Worm (Caenorhabditis elegans): ENCODE data around the gene spp-27.
A peak's percentile ranks its signal among the peaks of the same experiment; 100 is the strongest.

spp-27 gene

ce11 chrV:6541875-6542274, 15.1 kb downstream of the spp-27 start (continued):
- TF ChIP-seq ceh-88 (GFP tag; IDR thresholded peaks at IDR 0.05) (no peak), ets-5 (GFP tag; IDR thresholded peaks at IDR 0.05) (no peak), aly-2 (tag; optimal IDR thresholded peaks at IDR 0.05) (no peak), nhr-28 (tag; optimal IDR thresholded peaks at IDR 0.05) (no peak), fkh-4 (tag; optimal IDR thresholded peaks at IDR 0.05; ENCODE audit: borderline replicate concordance) (no peak), unc-130 (tag; optimal IDR thresholded peaks at IDR 0.05) (no peak), ztf-11 (tag; optimal IDR thresholded peaks at IDR 0.05) (no peak), jun-1 (tag; optimal IDR thresholded peaks at IDR 0.05) (no peak), xbp-1 (tag; optimal IDR thresholded peaks at IDR 0.05) (no peak), unc-98 (GFP tag; IDR thresholded peaks at IDR 0.05) (no peak), alr-1 (tag; optimal IDR thresholded peaks at IDR 0.05; ENCODE audit: borderline replicate concordance) (no peak), lin-39 (tag; optimal IDR thresholded peaks at IDR 0.05) (no peak), mdl-1 (tag; optimal IDR thresholded peaks at IDR 0.05) (peak in 1 of 2 experiments; percentile 22), sox-4 (tag; optimal IDR thresholded peaks at IDR 0.05) (no peak), lin-35 (GFP tag; optimal IDR thresholded peaks at IDR 0.05) (no peak), egl-27 (tag; optimal IDR thresholded peaks at IDR 0.05) (no peak), lir-3 (tag; optimal IDR thresholded peaks at IDR 0.05; ENCODE audit: poor library complexity) (no peak), efl-3 (GFP tag; optimal IDR thresholded peaks at IDR 0.05) (no peak), nhr-90 (tag; optimal IDR thresholded peaks at IDR 0.05; ENCODE audit: poor library complexity) (peak; percentile 4), ceh-8 (GFP tag; optimal IDR thresholded peaks at IDR 0.05) (no peak), egl-13 (tag; optimal IDR thresholded peaks at IDR 0.05) (no peak), sptf-1 (tag; optimal IDR thresholded peaks at IDR 0.05) (no peak), ceh-63 (GFP tag; optimal IDR thresholded peaks at IDR 0.05) (no peak), sup-37 (GFP tag; optimal IDR thresholded peaks at IDR 0.05) (no peak), lin-13 (GFP tag; optimal IDR thresholded peaks at IDR 0.05) (no peak), nhr-11 (tag; optimal IDR thresholded peaks at IDR 0.05) (no peak), lsy-2 (tag; optimal IDR thresholded peaks at IDR 0.05) (peak in 1 of 2 experiments; percentile 38), nhr-12 (tag; optimal IDR thresholded peaks at IDR 0.05) (no peak), ama-1 (optimal IDR thresholded peaks at IDR 0.05) (no peak), ceh-90 (tag; optimal IDR thresholded peaks at IDR 0.05) (no peak), nhr-20 (tag; optimal IDR thresholded peaks at IDR 0.05) (peak; percentile 49), pqm-1 (tag; optimal IDR thresholded peaks at IDR 0.05) (no peak), ces-1 (GFP tag; optimal IDR thresholded peaks at IDR 0.05) (no peak), isw-1 (GFP tag; IDR thresholded peaks at IDR 0.05) (no peak), zag-1 (tag; optimal IDR thresholded peaks at IDR 0.05) (no peak), rnt-1 (tag; optimal IDR thresholded peaks at IDR 0.05) (no peak)

DNA sequence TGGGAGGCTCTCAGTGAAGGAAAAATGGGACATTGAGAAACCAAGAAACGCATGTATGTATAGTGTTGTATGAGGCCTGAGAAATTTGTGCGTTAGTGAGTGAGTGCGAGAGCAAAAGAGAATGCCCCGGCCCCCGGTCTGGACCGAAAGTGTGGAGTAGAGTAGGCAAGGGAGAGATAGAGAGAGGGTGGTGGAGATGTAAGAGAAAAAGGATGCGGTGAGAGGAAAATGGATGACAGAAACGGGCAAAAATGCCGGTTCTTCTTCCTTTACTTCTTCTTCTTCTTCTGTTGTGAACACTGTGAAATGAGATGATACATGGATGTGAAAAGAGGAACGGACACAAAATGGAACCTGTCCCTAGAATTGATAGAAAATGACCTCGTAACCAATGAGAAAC, 18.6 kb downstream of the spp-27 start:
- TF ChIP-seq lin-14 (GFP tag; optimal IDR thresholded peaks at IDR 0.05) (peak; percentile 71), nhr-71 (tag; optimal IDR thresholded peaks at IDR 0.05) (peak; percentile 22), rnt-1 (tag; optimal IDR thresholded peaks at IDR 0.05) (peak; percentile 30), pax-3 (tag; optimal IDR thresholded peaks at IDR 0.05) (no peak), nhr-90 (tag; optimal IDR thresholded peaks at IDR 0.05; ENCODE audit: poor library complexity) (no peak), blmp-1 (tag; optimal IDR thresholded peaks at IDR 0.05) (peak; percentile 4), lsy-2 (tag; optimal IDR thresholded peaks at IDR 0.05) (peak in 1 of 2 experiments; percentile 48), snu-23 (GFP tag; optimal IDR thresholded peaks at IDR 0.05) (peak; percentile 11), ceh-82 (tag; optimal IDR thresholded peaks at IDR 0.05) (peak in 1 of 3 experiments; percentile 19), dsc-1 (tag; optimal IDR thresholded peaks at IDR 0.05) (peak; percentile 28), efl-1 (optimal IDR thresholded peaks at IDR 0.05) (no peak), efl-1 (GFP tag; optimal IDR thresholded peaks at IDR 0.05 in 1 of 2) (peak in 1 of 2 experiments; percentile 74), C16A3.4 (tag; optimal IDR thresholded peaks at IDR 0.05) (no peak)

Data from whole organism, L1 larva.